Fruit fly (Drosophila melanogaster) whole organism, embryonic: Measurements from ENCODE around the gene dbf.

Experiments used
- Adf1 ChIP-seq: fragments of 200-800 bp; sonication (Bioruptor generic); IDR thresholded peaks from 2 replicates; pipeline ENCODE4 v1.3.6; 2022; ENCODE audit warnings: missing biosample characterization, missing genetic modification characterization
- Aef1 ChIP-seq: fragments of 200-800 bp; sonication (Bioruptor generic); IDR thresholded peaks from 3 replicates; pipeline ENCODE4 v1.3.6; 2022; ENCODE audit warnings: missing biosample characterization, missing genetic modification characterization
- CG10267 ChIP-seq: fragments of 200-800 bp; sonication (Bioruptor generic); optimal IDR thresholded peaks from 2 replicates; lab custom pipeline; 2018; ENCODE audit warnings: missing biosample characterization, mild to moderate bottlenecking, missing genetic modification characterization, moderate library complexity
- CG10431 ChIP-seq: fragments of 200-800 bp; sonication (Bioruptor generic); optimal IDR thresholded peaks from 3 replicates; lab custom pipeline; 2018; ENCODE audit warnings: missing biosample characterization, mild to moderate bottlenecking, missing genetic modification characterization
- CG10565 ChIP-seq: fragments of 200-800 bp; sonication (Bioruptor generic); optimal IDR thresholded peaks from 3 replicates; lab custom pipeline; 2016; ENCODE audit warnings: missing biosample characterization, mild to moderate bottlenecking, missing genetic modification characterization
- CG11456 ChIP-seq: fragments of 200-800 bp; sonication (Bioruptor generic); IDR thresholded peaks from 3 replicates; pipeline ENCODE4 v1.3.6; 2022; ENCODE audit warnings: missing biosample characterization, missing genetic modification characterization
- CG1233 ChIP-seq: fragments of 200-800 bp; sonication (Bioruptor generic); optimal IDR thresholded peaks from 4 replicates; lab custom pipeline; 2018; ENCODE audit warnings: missing biosample characterization, mild to moderate bottlenecking, missing genetic modification characterization
- CG12391 ChIP-seq: fragments of 200-800 bp; sonication (Bioruptor generic); optimal IDR thresholded peaks from 3 replicates; lab custom pipeline; 2018; ENCODE audit warnings: missing biosample characterization, mild to moderate bottlenecking, missing genetic modification characterization, moderate library complexity
- CG13296 ChIP-seq: fragments of 200-800 bp; sonication (Bioruptor generic); optimal IDR thresholded peaks from 3 replicates; lab custom pipeline; 2018; ENCODE audit warnings: missing biosample characterization, mild to moderate bottlenecking, missing genetic modification characterization
- CG14710 ChIP-seq: fragments of 200-800 bp; sonication (Bioruptor generic); optimal IDR thresholded peaks from 3 replicates; lab custom pipeline; 2019; ENCODE audit warnings: missing biosample characterization, mild to moderate bottlenecking, missing genetic modification characterization, moderate library complexity
- CG14860 ChIP-seq: fragments of 200-800 bp; sonication (Bioruptor generic); IDR thresholded peaks from 3 replicates; pipeline ENCODE4 v1.3.6; 2022; ENCODE audit warnings: missing biosample characterization, missing genetic modification characterization; ENCODE audit not compliant: partially characterized antibody
- CG17359 ChIP-seq: fragments of 200-800 bp; sonication (Bioruptor generic); optimal IDR thresholded peaks from 3 replicates; lab custom pipeline; 2018; ENCODE audit warnings: missing biosample characterization, mild to moderate bottlenecking, missing genetic modification characterization, moderate library complexity
- CG17612 ChIP-seq: fragments of 200-800 bp; sonication (Bioruptor generic); IDR thresholded peaks from 2 replicates; pipeline ENCODE4 v1.3.6; 2022; ENCODE audit warnings: missing biosample characterization, missing genetic modification characterization
- CG17802 ChIP-seq: fragments of 200-800 bp; sonication (Bioruptor generic); optimal IDR thresholded peaks from 2 replicates; lab custom pipeline; 2018; ENCODE audit warnings: missing biosample characterization, mild to moderate bottlenecking, missing genetic modification characterization, moderate library complexity
- CG2120 ChIP-seq: fragments of 200-800 bp; sonication (Bioruptor generic); optimal IDR thresholded peaks from 3 replicates; lab custom pipeline; 2016; ENCODE audit warnings: missing biosample characterization, missing genetic modification characterization
- CG3847 ChIP-seq: fragments of 200-800 bp; sonication (Bioruptor generic); IDR thresholded peaks from 2 replicates; pipeline ENCODE4 v1.3.6; 2022; ENCODE audit warnings: missing biosample characterization, missing genetic modification characterization
- CG3995 ChIP-seq: fragments of 200-800 bp; sonication (Bioruptor generic); optimal IDR thresholded peaks from 3 replicates; lab custom pipeline; 2016; ENCODE audit warnings: missing biosample characterization, missing genetic modification characterization
- CG7372 ChIP-seq: fragments of 200-800 bp; sonication (Bioruptor generic); IDR thresholded peaks from 2 replicates; pipeline ENCODE4 v1.3.6; 2022; ENCODE audit warnings: missing biosample characterization, missing genetic modification characterization
- CG7786 ChIP-seq: fragments of 200-800 bp; sonication (Bioruptor generic); optimal IDR thresholded peaks from 2 replicates; lab custom pipeline; 2016; ENCODE audit warnings: missing biosample characterization, missing genetic modification characterization
- Dad ChIP-seq: fragments of 200-800 bp; sonication (Bioruptor generic); optimal IDR thresholded peaks from 3 replicates; lab custom pipeline; 2016; ENCODE audit warnings: missing biosample characterization, missing genetic modification characterization
- Dek ChIP-seq: fragments of 200-800 bp; sonication (Bioruptor generic); optimal IDR thresholded peaks from 3 replicates; lab custom pipeline; 2019; ENCODE audit warnings: missing biosample characterization, mild to moderate bottlenecking, missing genetic modification characterization, moderate library complexity
- E2f1 ChIP-seq: fragments of 200-800 bp; sonication (Bioruptor generic); IDR thresholded peaks from 2 replicates; pipeline ENCODE4 v1.3.6; 2022; ENCODE audit warnings: missing biosample characterization, missing genetic modification characterization
- GATAe ChIP-seq: fragments of 200-800 bp; sonication (Bioruptor generic); conservative IDR thresholded peaks from 2 replicates; pipeline ENCODE4 v1.3.6; 2022; ENCODE audit warnings: missing biosample characterization, missing genetic modification characterization
- Hmx ChIP-seq: fragments of 200-800 bp; sonication (Bioruptor generic); optimal IDR thresholded peaks from 2 replicates; lab custom pipeline; 2016; ENCODE audit warnings: missing biosample characterization, missing genetic modification characterization
- Hr39 ChIP-seq: fragments of >200 bp; optimal IDR thresholded peaks from 2 replicates; lab custom pipeline; 2017
- NFAT ChIP-seq: fragments of 200-800 bp; sonication (Bioruptor generic); IDR thresholded peaks from 2 replicates; pipeline ENCODE4 v1.3.6; 2022; ENCODE audit warnings: missing biosample characterization, missing genetic modification characterization
- Sox100B ChIP-seq: fragments of 200-800 bp; sonication (Bioruptor generic); optimal IDR thresholded peaks from 3 replicates; lab custom pipeline; 2018; ENCODE audit warnings: missing biosample characterization, mild to moderate bottlenecking, missing genetic modification characterization
- TFAM ChIP-seq: fragments of 200-800 bp; sonication (Bioruptor generic); optimal IDR thresholded peaks from 2 replicates; lab custom pipeline; 2017; ENCODE audit warnings: missing biosample characterization, missing genetic modification characterization, inconsistent platforms
- ase ChIP-seq: fragments of 200-800 bp; sonication (Bioruptor generic); IDR thresholded peaks from 3 replicates; pipeline ENCODE4 v1.3.6; 2022; ENCODE audit warnings: missing biosample characterization, missing genetic modification characterization
- bsh ChIP-seq, 2 experiments: fragments of 200-800 bp; sonication (Bioruptor generic); optimal IDR thresholded peaks; 2 replicates each; lab custom pipeline; 2017 to 2018; ENCODE audit warnings: mild to moderate bottlenecking in 2 of 2, missing biosample characterization in 2 of 2, missing genetic modification characterization in 2 of 2, moderate library complexity in 1 of 2
- cwo ChIP-seq: fragments of 200-800 bp; sonication (Bioruptor generic); optimal IDR thresholded peaks from 3 replicates; lab custom pipeline; 2017; ENCODE audit warnings: missing biosample characterization, missing genetic modification characterization, mild to moderate bottlenecking, moderate library complexity, missing genetic modification reagents
- dimm ChIP-seq: fragments of 200-800 bp; sonication (Bioruptor generic); IDR thresholded peaks from 2 replicates; pipeline ENCODE4 v1.3.6; 2022; ENCODE audit warnings: missing biosample characterization, missing genetic modification characterization
- esg ChIP-seq: fragments of 200-800 bp; sonication (Bioruptor generic); conservative IDR thresholded peaks from 2 replicates; pipeline ENCODE4 v1.3.6; 2022; ENCODE audit warnings: missing biosample characterization, missing genetic modification characterization
- fd96Cb ChIP-seq: fragments of 200-800 bp; sonication (Bioruptor generic); optimal IDR thresholded peaks from 2 replicates; lab custom pipeline; 2018; ENCODE audit warnings: missing biosample characterization, mild to moderate bottlenecking, missing genetic modification characterization, moderate library complexity
- grau ChIP-seq: fragments of 200-800 bp; optimal IDR thresholded peaks from 3 replicates; lab custom pipeline; 2019; ENCODE audit warnings: missing biosample characterization, mild to moderate bottlenecking, missing genetic modification characterization, moderate library complexity
- grn ChIP-seq: fragments of 200-800 bp; sonication (Bioruptor generic); optimal IDR thresholded peaks from 3 replicates; lab custom pipeline; 2017; ENCODE audit warnings: missing biosample characterization, missing genetic modification characterization
- kay ChIP-seq: fragments of 200-800 bp; sonication (Bioruptor generic); optimal IDR thresholded peaks from 2 replicates; lab custom pipeline; 2016; ENCODE audit warnings: missing biosample characterization, missing genetic modification characterization
- lilli ChIP-seq: fragments of 200-800 bp; sonication (Bioruptor generic); optimal IDR thresholded peaks from 3 replicates; lab custom pipeline; 2016; ENCODE audit warnings: missing biosample characterization, missing genetic modification characterization
- lmd ChIP-seq: fragments of 200-800 bp; sonication (Bioruptor generic); IDR thresholded peaks from 2 replicates; pipeline ENCODE4 v1.3.6; 2022; ENCODE audit warnings: missing biosample characterization, missing genetic modification characterization
- peb ChIP-seq: fragments of 200-800 bp; sonication (Bioruptor generic); IDR thresholded peaks from 2 replicates; pipeline ENCODE4 v1.3.6; 2022; ENCODE audit warnings: missing biosample characterization, missing genetic modification characterization
- ro ChIP-seq: fragments of 200-800 bp; sonication (Bioruptor generic); IDR thresholded peaks from 2 replicates; pipeline ENCODE4 v1.3.6; 2022; ENCODE audit warnings: missing biosample characterization, missing genetic modification characterization
- sim ChIP-seq: fragments of 200-800 bp; sonication (Bioruptor generic); IDR thresholded peaks from 2 replicates; pipeline ENCODE4 v1.3.6; 2022; ENCODE audit warnings: missing biosample characterization, missing genetic modification characterization
- slbo ChIP-seq: fragments of 200-800 bp; sonication (Bioruptor generic); IDR thresholded peaks from 2 replicates; pipeline ENCODE4 v1.3.6; 2022; ENCODE audit warnings: missing biosample characterization, missing genetic modification characterization
- sob ChIP-seq: fragments of 200-800 bp; sonication (Bioruptor generic); IDR thresholded peaks from 2 replicates; pipeline ENCODE4 v1.3.6; 2022; ENCODE audit warnings: missing biosample characterization, missing genetic modification characterization
- zfh1 ChIP-seq: fragments of 200-800 bp; sonication (Bioruptor generic); IDR thresholded peaks from 3 replicates; pipeline ENCODE4 v1.3.6; 2022; ENCODE audit warnings: missing biosample characterization, missing genetic modification characterization

dbf gene

dm6 chr2L:10689221-10690034 is 38.0 kb downstream of the dbf start, which contains the start of gene CG7294 (continued):
- TF ChIP-seq CG10565 (no peak), dimm (GFP tag; lab: Robert Waterston, UW) (no peak), lilli (GFP tag; lab: Kevin White, UChicago) (no peak), grn (GFP tag; lab: Kevin White, UChicago) (peak; percentile 42), ro (GFP tag; lab: Robert Waterston, UW) (no peak), Dek (tag; lab: Kevin White, UChicago) (peak; percentile 10), grau (tag; lab: Kevin White, UChicago) (peak; percentile 50), CG13296 (no peak), Dad (GFP tag; lab: Kevin White, UChicago) (no peak), CG14710 (tag; lab: Kevin White, UChicago) (peak; percentile 20), CG17359 (tag; lab: Kevin White, UChicago) (peak; percentile 23), CG3995 (GFP tag; lab: Kevin White, UChicago) (no peak), ase (GFP tag; lab: Robert Waterston, UW) (no peak), sim (GFP tag; lab: Robert Waterston, UW) (no peak), CG12391 (tag; lab: Kevin White, UChicago) (peak; percentile 37), CG7786 (GFP tag; lab: Kevin White, UChicago) (no peak)

dm6 chr2L:10693018-10693417 is 41.6 kb downstream of the dbf start:
- TF ChIP-seq peb = no peak
- no peak for TF ChIP-seq cwo (GFP tag; lab: Kevin White, UChicago)
- no peak for TF ChIP-seq Hmx
- TF ChIP-seq Hr39 (lab: Kevin White, UChicago) = peak; percentile 74
- TF ChIP-seq, all 482 proteins: peak for 1

- TF ChIP-seq slbo (GFP tag; lab: Robert Waterston, UW) = no peak
These were observed 42.7 kb downstream of the dbf start, which contains the start of gene CG17108 for dm6 chr2L:10694053-10694618. CG17108 (minus strand) TSS chr2L:10694103.

dm6 chr2L:10697992-10698391 is 46.6 kb downstream of the dbf start, which contains the start of gene CG7300:
CG7300 (minus strand) TSS chr2L:10698043.
- TF ChIP-seq GATAe (GFP tag; lab: Robert Waterston, UW) = 0 out of 2 replicates have a peak, but pooled peaks have one; percentile 40
- TF ChIP-seq kay (GFP tag; lab: Kevin White, UChicago) = no peak
- peak; percentile 78 for TF ChIP-seq lmd (GFP tag; lab: Robert Waterston, UW)
- no peak for TF ChIP-seq TFAM (GFP tag; lab: Kevin White, UChicago)
- 0 out of 2 replicates have a peak, but pooled peaks have one; percentile 30 for TF ChIP-seq Adf1 (GFP tag; lab: Robert Waterston, UW)
- peak; percentile 12 for TF ChIP-seq Sox100B (GFP tag; lab: Kevin White, UChicago)
- peak in 1 of 2 experiments; percentile 73 for TF ChIP-seq bsh (GFP tag; optimal IDR thresholded peaks at IDR 0.05; lab: Kevin White, UChicago)
- peak; percentile 83 for TF ChIP-seq CG2120 (GFP tag; lab: Kevin White, UChicago)
- no peak for TF ChIP-seq CG17802
- peak; percentile 52 for TF ChIP-seq fd96Cb (tag; lab: Kevin White, UChicago)
- peak; percentile 56 for TF ChIP-seq sob (GFP tag; lab: Robert Waterston, UW)
- TF ChIP-seq CG10267 (tag; lab: Kevin White, UChicago) = peak; percentile 27
- TF ChIP-seq CG11456 (GFP tag; lab: Robert Waterston, UW) = peak; percentile 76
- TF ChIP-seq CG14860 (GFP tag; lab: Robert Waterston, UW) = no peak
- 0 out of 2 replicates have a peak, but pooled peaks have one; percentile 25 for TF ChIP-seq CG17612 (GFP tag; lab: Robert Waterston, UW)
- TF ChIP-seq NFAT = peak; percentile 64; the same call in 1 of the 2 replicates
- TF ChIP-seq E2f1 (GFP tag; lab: Robert Waterston, UW) = peak; percentile 41; the same call in 1 of the 2 replicates
- peak; percentile 52 for TF ChIP-seq CG1233
- peak; percentile 58; the same call in 1 of the 2 replicates for TF ChIP-seq CG7372
- peak; percentile 63 for TF ChIP-seq CG3847 (GFP tag; lab: Robert Waterston, UW)
- TF ChIP-seq esg = peak; percentile 24; the same call in 1 of the 2 replicates
- TF ChIP-seq Aef1 (GFP tag; lab: Robert Waterston, UW) = peak; percentile 57; the same call in 2 of the 3 replicates
- TF ChIP-seq CG10431 (GFP tag; lab: Kevin White, UChicago) = no peak
- peak; percentile 50; the same call in 2 of the 3 replicates for TF ChIP-seq zfh1 (GFP tag; lab: Robert Waterston, UW)
